Fruit fly (Drosophila melanogaster) whole organism, embryonic: ENCODE data around the gene sima.
A peak's percentile ranks its signal among the peaks of the same experiment; 100 is the strongest.

ENCODE experiments used
- Awh ChIP-seq: fragments of 200-800 bp; sonication (Bioruptor generic); IDR thresholded peaks from 2 replicates; pipeline ENCODE4, ENCODE4 v1.3.6; 2022; ENCODE audit warnings: missing biosample characterization, missing genetic modification characterization
- Bdp1 ChIP-seq: fragments of 200-800 bp; sonication (Bioruptor generic); optimal IDR thresholded peaks from 3 replicates; lab custom pipeline; 2016; ENCODE audit warnings: missing biosample characterization, missing genetic modification characterization
- Bteb2 ChIP-seq: fragments of 200-800 bp; sonication (Bioruptor generic); optimal IDR thresholded peaks from 2 replicates; lab custom pipeline; 2016; ENCODE audit warnings: missing biosample characterization, missing genetic modification characterization
- CG13296 ChIP-seq: fragments of 200-800 bp; sonication (Bioruptor generic); optimal IDR thresholded peaks from 3 replicates; lab custom pipeline; 2018; ENCODE audit warnings: missing biosample characterization, mild to moderate bottlenecking, missing genetic modification characterization
- CG16863 ChIP-seq: fragments of 200-800 bp; sonication (Bioruptor generic); optimal IDR thresholded peaks from 3 replicates; lab custom pipeline; 2016; ENCODE audit warnings: missing biosample characterization, missing genetic modification characterization
- CG17361 ChIP-seq: fragments of 200-800 bp; sonication (Bioruptor generic); IDR thresholded peaks from 3 replicates; pipeline ENCODE4 v1.3.6; 2022; ENCODE audit warnings: missing biosample characterization, missing genetic modification characterization
- CG18476 ChIP-seq: fragments of 200-800 bp; sonication (Bioruptor generic); optimal IDR thresholded peaks from 2 replicates; lab custom pipeline; 2016; ENCODE audit warnings: missing biosample characterization, mild to moderate bottlenecking, missing genetic modification characterization
- CG18619 ChIP-seq: fragments of 200-800 bp; sonication (Bioruptor generic); optimal IDR thresholded peaks from 3 replicates; lab custom pipeline; 2017; ENCODE audit warnings: missing biosample characterization, mild to moderate bottlenecking, missing genetic modification characterization
- CG2202 ChIP-seq: fragments of 200-800 bp; sonication (Bioruptor generic); optimal IDR thresholded peaks from 2 replicates; lab custom pipeline; 2018; ENCODE audit warnings: missing biosample characterization, mild to moderate bottlenecking, missing genetic modification characterization
- CG5245 ChIP-seq: fragments of 200-800 bp; sonication (Bioruptor generic); optimal IDR thresholded peaks from 3 replicates; lab custom pipeline; 2016; ENCODE audit warnings: missing biosample characterization, missing genetic modification characterization
- CG6689 ChIP-seq: fragments of 200-800 bp; sonication (Bioruptor generic); IDR thresholded peaks from 2 replicates; pipeline ENCODE4 v1.3.6; 2022; ENCODE audit warnings: missing biosample characterization, missing genetic modification characterization
- CG7963 ChIP-seq: fragments of 200-800 bp; sonication (Bioruptor generic); IDR thresholded peaks from 3 replicates; pipeline ENCODE4 v1.3.6; 2022; ENCODE audit warnings: missing biosample characterization, missing genetic modification characterization; ENCODE audit not compliant: partially characterized antibody
- CG7987 ChIP-seq: fragments of 200-800 bp; sonication (Bioruptor generic); optimal IDR thresholded peaks from 2 replicates; lab custom pipeline; 2018; ENCODE audit warnings: missing biosample characterization, mild to moderate bottlenecking, missing genetic modification characterization, moderate library complexity
- CG8359 ChIP-seq: fragments of 200-800 bp; sonication (Bioruptor generic); optimal IDR thresholded peaks from 2 replicates; lab custom pipeline; 2017; ENCODE audit warnings: missing biosample characterization, mild to moderate bottlenecking, missing genetic modification characterization, borderline replicate concordance
- CG9609 ChIP-seq: fragments of 200-800 bp; sonication (Bioruptor generic); optimal IDR thresholded peaks from 3 replicates; lab custom pipeline; 2016; ENCODE audit warnings: missing biosample characterization, missing genetic modification characterization
- CG9876 ChIP-seq: fragments of 200-800 bp; sonication (Bioruptor generic); optimal IDR thresholded peaks from 2 replicates; lab custom pipeline; 2016; ENCODE audit warnings: missing biosample characterization, missing genetic modification characterization
- CTCF ChIP-seq: fragments of 200-800 bp; sonication (Bioruptor generic); optimal IDR thresholded peaks from 2 replicates; lab custom pipeline; 2017; ENCODE audit warnings: missing biosample characterization, mild to moderate bottlenecking, missing genetic modification characterization, moderate library complexity
- Camta ChIP-seq: fragments of 200-800 bp; sonication (Bioruptor generic); optimal IDR thresholded peaks from 2 replicates; lab custom pipeline; 2016; ENCODE audit warnings: missing biosample characterization, missing genetic modification characterization
- Chrac-16 ChIP-seq: fragments of 200-800 bp; sonication (Bioruptor generic); optimal IDR thresholded peaks from 3 replicates; lab custom pipeline; 2016; ENCODE audit warnings: missing biosample characterization, missing genetic modification characterization
- D ChIP-seq, 2 experiments: fragments of 200-800 bp in 1 of 2; fragments of >200 bp in 1 of 2; sonication (Bioruptor generic) in 1 of 2; optimal IDR thresholded peaks; 2 replicates in 1 of 2; 3 replicates in 1 of 2; lab custom pipeline; 2017; ENCODE audit warnings: mild to moderate bottlenecking in 1 of 2, missing biosample characterization in 1 of 2, missing genetic modification characterization in 1 of 2, missing genetic modification reagents in 1 of 2
- D19A ChIP-seq: fragments of 200-800 bp; optimal IDR thresholded peaks from 3 replicates; lab custom pipeline; 2019; ENCODE audit warnings: missing biosample characterization, mild to moderate bottlenecking, missing genetic modification characterization, moderate library complexity
- Eip74EF ChIP-seq, 2 experiments: fragments of 200-800 bp in 1 of 2; fragments of >200 bp in 1 of 2; sonication (Bioruptor generic) in 1 of 2; optimal IDR thresholded peaks; 2 replicates each; lab custom pipeline; 2017 to 2019; ENCODE audit warnings: missing biosample characterization in 2 of 2, missing genetic modification characterization in 2 of 2, mild to moderate bottlenecking in 1 of 2, moderate library complexity in 1 of 2
- Ets65A ChIP-seq: fragments of 200-800 bp; sonication (Bioruptor generic); peaks from one replicate; lab custom pipeline; 2016; ENCODE audit warnings: missing biosample characterization, missing genetic modification characterization
- Fer2 ChIP-seq: fragments of 200-800 bp; sonication (Bioruptor generic); optimal IDR thresholded peaks from 2 replicates; lab custom pipeline; 2018; ENCODE audit warnings: missing biosample characterization, mild to moderate bottlenecking, missing genetic modification characterization, moderate library complexity
- Fer3 ChIP-seq: fragments of 200-800 bp; sonication (Bioruptor generic); optimal IDR thresholded peaks from 2 replicates; lab custom pipeline; 2018; ENCODE audit warnings: missing biosample characterization, mild to moderate bottlenecking, missing genetic modification characterization, moderate library complexity
- HLH3B ChIP-seq: fragments of 200-800 bp; sonication (Bioruptor generic); IDR thresholded peaks from 2 replicates; pipeline ENCODE4 v1.3.6; 2022; ENCODE audit warnings: missing biosample characterization, missing genetic modification characterization
- Hsf ChIP-seq: fragments of 200-800 bp; sonication (Bioruptor generic); optimal IDR thresholded peaks from 3 replicates; lab custom pipeline; 2016; ENCODE audit warnings: missing biosample characterization, missing genetic modification characterization
- MBD-R2 ChIP-seq: fragments of 200-800 bp; sonication (Bioruptor generic); IDR thresholded peaks from 2 replicates; pipeline ENCODE4 v1.3.6; 2022; ENCODE audit warnings: missing biosample characterization, missing genetic modification characterization
- Meics ChIP-seq: fragments of 200-800 bp; sonication (Bioruptor generic); optimal IDR thresholded peaks from 2 replicates; lab custom pipeline; 2017; ENCODE audit warnings: missing biosample characterization, mild to moderate bottlenecking, missing genetic modification characterization
- Opbp ChIP-seq: fragments of 200-800 bp; sonication (Bioruptor generic); IDR thresholded peaks from 3 replicates; pipeline ENCODE4 v1.3.6; 2022; ENCODE audit warnings: missing biosample characterization, missing genetic modification characterization; ENCODE audit not compliant: partially characterized antibody
- Optix ChIP-seq: fragments of 200-800 bp; sonication (Bioruptor generic); IDR thresholded peaks from 3 replicates; pipeline ENCODE4 v1.3.6; 2022; ENCODE audit warnings: missing biosample characterization, missing genetic modification characterization
- Sox102F ChIP-seq: fragments of 200-800 bp; sonication (Bioruptor generic); optimal IDR thresholded peaks from 2 replicates; lab custom pipeline; 2018; ENCODE audit warnings: missing biosample characterization, mild to moderate bottlenecking, missing genetic modification characterization, moderate library complexity
- TFAM ChIP-seq: fragments of 200-800 bp; sonication (Bioruptor generic); optimal IDR thresholded peaks from 2 replicates; lab custom pipeline; 2017; ENCODE audit warnings: missing biosample characterization, missing genetic modification characterization, inconsistent platforms
- bbx ChIP-seq: fragments of 200-800 bp; sonication (Bioruptor generic); IDR thresholded peaks from 2 replicates; pipeline ENCODE4 v1.3.6; 2022; ENCODE audit warnings: missing biosample characterization, missing genetic modification characterization; ENCODE audit not compliant: partially characterized antibody
- cad ChIP-seq: fragments of >200 bp; optimal IDR thresholded peaks from 2 replicates; lab custom pipeline; 2017; ENCODE audit warnings: missing biosample characterization, missing genetic modification characterization
- crc ChIP-seq: fragments of 200-800 bp; sonication (Bioruptor generic); optimal IDR thresholded peaks from 2 replicates; lab custom pipeline; 2016; ENCODE audit warnings: missing biosample characterization, missing genetic modification characterization
- dan ChIP-seq: fragments of 200-800 bp; sonication (Bioruptor generic); IDR thresholded peaks from 2 replicates; pipeline ENCODE4 v1.3.6; 2022; ENCODE audit warnings: missing biosample characterization, missing genetic modification characterization
- dati ChIP-seq: fragments of 200-800 bp; sonication (Bioruptor generic); IDR thresholded peaks from 2 replicates; pipeline ENCODE4 v1.3.6; 2022; ENCODE audit warnings: missing biosample characterization, missing genetic modification characterization
- dpn ChIP-seq, 2 experiments: fragments of 200-800 bp; sonication (Bioruptor generic); optimal IDR thresholded peaks; 3 replicates each; lab custom pipeline; 2016; ENCODE audit warnings: missing biosample characterization in 2 of 2, missing genetic modification characterization in 2 of 2
- exex ChIP-seq: fragments of 200-800 bp; sonication (Bioruptor generic); optimal IDR thresholded peaks from 4 replicates; lab custom pipeline; 2018; ENCODE audit warnings: missing biosample characterization, mild to moderate bottlenecking, missing genetic modification characterization, moderate library complexity
- inv ChIP-seq: fragments of 200-800 bp; sonication (Bioruptor generic); IDR thresholded peaks from 2 replicates; pipeline ENCODE4 v1.3.6; 2022; ENCODE audit warnings: missing biosample characterization, missing genetic modification characterization; ENCODE audit not compliant: partially characterized antibody
- lola ChIP-seq, 3 experiments: fragments of >200 bp in 2 of 3; fragments of 200-800 bp in 1 of 3; sonication (Bioruptor generic) in 1 of 3; optimal IDR thresholded peaks; 2 replicates each; lab custom pipeline; 2017 to 2019; ENCODE audit warnings: missing biosample characterization in 3 of 3, missing genetic modification characterization in 3 of 3, mild to moderate bottlenecking in 1 of 3, moderate library complexity in 1 of 3
- pb ChIP-seq: fragments of 200-800 bp; sonication (Bioruptor generic); optimal IDR thresholded peaks from 3 replicates; lab custom pipeline; 2016; ENCODE audit warnings: missing biosample characterization, missing genetic modification characterization
- phol ChIP-seq: fragments of 200-800 bp; sonication (Bioruptor generic); optimal IDR thresholded peaks from 3 replicates; lab custom pipeline; 2018; ENCODE audit warnings: missing biosample characterization, mild to moderate bottlenecking, missing genetic modification characterization, moderate library complexity
- ranshi ChIP-seq: fragments of 200-800 bp; sonication (Bioruptor generic); IDR thresholded peaks from 2 replicates; pipeline ENCODE4 v1.3.6; 2022; ENCODE audit warnings: missing biosample characterization, missing genetic modification characterization
- row ChIP-seq: fragments of 200-800 bp; sonication (Bioruptor generic); IDR thresholded peaks from 3 replicates; pipeline ENCODE4 v1.3.6; 2022; ENCODE audit warnings: missing biosample characterization, missing genetic modification characterization
- run ChIP-seq: fragments of 200-800 bp; sonication (Bioruptor generic); optimal IDR thresholded peaks from 3 replicates; lab custom pipeline; 2018; ENCODE audit warnings: missing biosample characterization, mild to moderate bottlenecking, missing genetic modification characterization
- salm ChIP-seq: fragments of 200-800 bp; sonication (Bioruptor generic); optimal IDR thresholded peaks from 2 replicates; lab custom pipeline; 2018; ENCODE audit warnings: missing biosample characterization, mild to moderate bottlenecking, missing genetic modification characterization
- tap ChIP-seq: fragments of 200-800 bp; optimal IDR thresholded peaks from 3 replicates; lab custom pipeline; 2019; ENCODE audit warnings: missing biosample characterization, mild to moderate bottlenecking, missing genetic modification characterization, moderate library complexity
- unpg ChIP-seq: fragments of 200-800 bp; sonication (Bioruptor generic); optimal IDR thresholded peaks from 3 replicates; lab custom pipeline; 2018; ENCODE audit warnings: missing biosample characterization, mild to moderate bottlenecking, missing genetic modification characterization, moderate library complexity

The sima gene

dm6 chr3R:30092700-30093044, 34.6 kb downstream of the sima start (continued):
- peak; percentile 83; the same call in 2 of the 3 replicates for TF ChIP-seq Optix (GFP tag; lab: Robert Waterston, UW)
- peak; percentile 86 for TF ChIP-seq unpg
- peak; percentile 69 for TF ChIP-seq Fer2
- TF ChIP-seq Awh (GFP tag; lab: Robert Waterston, UW) = peak; percentile 88
- peak; percentile 79 for TF ChIP-seq phol (tag; lab: Kevin White, UChicago)
- TF ChIP-seq D19A = peak; percentile 72
- no peak for TF ChIP-seq cad
- TF ChIP-seq row (GFP tag; lab: Robert Waterston, UW) = peak; percentile 91
- TF ChIP-seq TFAM = peak; percentile 9
- peak; percentile 88 for TF ChIP-seq Hsf (GFP tag; lab: Kevin White, UChicago)
- TF ChIP-seq bbx (GFP tag; lab: Robert Waterston, UW) = no peak
- TF ChIP-seq CG9876 (GFP tag; lab: Kevin White, UChicago) = peak; percentile 68
- TF ChIP-seq CG13296 (GFP tag; lab: Kevin White, UChicago) = peak; percentile 73
- peak; percentile 80 for TF ChIP-seq CG18619 (GFP tag; lab: Kevin White, UChicago)
- TF ChIP-seq exex (tag; lab: Kevin White, UChicago) = peak; percentile 48
- TF ChIP-seq Bteb2 (GFP tag; lab: Kevin White, UChicago) = peak; percentile 77
- TF ChIP-seq CG16863 (GFP tag; lab: Kevin White, UChicago) = peak; percentile 79
- TF ChIP-seq Fer3 (tag; lab: Kevin White, UChicago) = peak; percentile 88
- peak; percentile 81 for TF ChIP-seq Chrac-16 (GFP tag; lab: Kevin White, UChicago)
- peak; percentile 80 for TF ChIP-seq crc (GFP tag; lab: Kevin White, UChicago)
- TF ChIP-seq Meics (GFP tag; lab: Kevin White, UChicago) = peak; percentile 89
- peak; percentile 90 for TF ChIP-seq Sox102F
- peak; percentile 90 for TF ChIP-seq ranshi (GFP tag; lab: Robert Waterston, UW)
- TF ChIP-seq Camta (GFP tag; lab: Kevin White, UChicago) = peak; percentile 86
- TF ChIP-seq CG7987 (GFP tag; lab: Kevin White, UChicago) = peak; percentile 92
- TF ChIP-seq HLH3B = peak; percentile 88
- TF ChIP-seq CG7963 (GFP tag; lab: Robert Waterston, UW) = no peak
- peak; percentile 60 for TF ChIP-seq salm
- peak; percentile 82 for TF ChIP-seq CG17361 (GFP tag; lab: Robert Waterston, UW)
- peak; percentile 87 for TF ChIP-seq run (tag; lab: Kevin White, UChicago)
- TF ChIP-seq lola (GFP tag; optimal IDR thresholded peaks at IDR 0.05; lab: Kevin White, UChicago) = peak in 1 of 3 experiments; percentile 59
- peak; percentile 79 for TF ChIP-seq CG5245 (GFP tag; lab: Kevin White, UChicago)
- peak; percentile 59 for TF ChIP-seq CG2202 (tag; lab: Kevin White, UChicago)
- peak; percentile 84 for TF ChIP-seq tap (tag; lab: Kevin White, UChicago)
- peak; percentile 84 for TF ChIP-seq CG6689 (GFP tag; lab: Robert Waterston, UW)
- no peak for TF ChIP-seq dan (GFP tag; lab: Robert Waterston, UW)
- TF ChIP-seq Eip74EF (GFP tag; optimal IDR thresholded peaks at IDR 0.05; lab: Kevin White, UChicago) = peak in 1 of 2 experiments; percentile 59
- TF ChIP-seq MBD-R2 (GFP tag; lab: Robert Waterston, UW) = peak; percentile 59; the same call in 1 of the 2 replicates
- TF ChIP-seq CG9609 (GFP tag; lab: Kevin White, UChicago) = peak; percentile 78
- TF ChIP-seq dpn (GFP tag; optimal IDR thresholded peaks at IDR 0.05; lab: Kevin White, UChicago) = peak; percentile 87 to 88
- no peak for TF ChIP-seq inv (GFP tag; lab: Robert Waterston, UW)
- peak; percentile 79 for TF ChIP-seq CG18476 (GFP tag; lab: Kevin White, UChicago)
- TF ChIP-seq pb (GFP tag; lab: Kevin White, UChicago) = peak; percentile 86
- TF ChIP-seq CTCF = peak; percentile 18
- no peak for TF ChIP-seq Opbp
- peak; percentile 97 for TF ChIP-seq Ets65A (GFP tag; lab: Kevin White, UChicago)
- TF ChIP-seq D (optimal IDR thresholded peaks at IDR 0.05; lab: Kevin White, UChicago) = no peak
- peak; percentile 77 for TF ChIP-seq D (GFP tag; optimal IDR thresholded peaks at IDR 0.05; lab: Kevin White, UChicago)
- TF ChIP-seq Bdp1 (GFP tag; lab: Kevin White, UChicago) = peak; percentile 68
- TF ChIP-seq dati = peak; percentile 54; the same call in 1 of the 2 replicates
- peak; percentile 39 for TF ChIP-seq CG8359 (GFP tag; lab: Kevin White, UChicago)
